Worm (Caenorhabditis elegans) whole organism, L2 larva: ENCODE results near the gene trpp-5.

Experiments
- C34F6.9 ChIP-seq: fragments of 150-350 bp; optimal IDR thresholded peaks from 2 replicates; lab custom pipeline; 2014; ENCODE audit warnings: missing biosample characterization, missing genetic modification characterization
- F13H6.1 ChIP-seq: sonication (generic microtip); optimal IDR thresholded peaks from 2 replicates; lab custom pipeline; 2016; ENCODE audit warnings: missing genetic modification characterization, missing compliant biosample characterization
- Y55F3AM.14 ChIP-seq: fragments of 200-800 bp; sonication (Bioruptor generic); optimal IDR thresholded peaks from 2 replicates; lab custom pipeline; 2018; ENCODE audit warnings: mild to moderate bottlenecking, missing genetic modification characterization, missing compliant biosample characterization
- ZK546.5 ChIP-seq: sonication (generic microtip); optimal IDR thresholded peaks from 2 replicates; lab custom pipeline; 2017; ENCODE audit warnings: missing biosample characterization, missing genetic modification characterization
- alr-1 ChIP-seq: fragments of 150-350 bp; optimal IDR thresholded peaks from 2 replicates; lab custom pipeline; 2014; ENCODE audit warnings: missing biosample characterization, missing genetic modification characterization
- aly-2 ChIP-seq: fragments of 150-350 bp; optimal IDR thresholded peaks from 2 replicates; lab custom pipeline; 2014; ENCODE audit warnings: missing biosample characterization, missing genetic modification characterization
- blmp-1 ChIP-seq: sonication (generic microtip); optimal IDR thresholded peaks from 2 replicates; lab custom pipeline; 2017; ENCODE audit warnings: missing genetic modification characterization, mild to moderate bottlenecking, missing compliant biosample characterization, antibody characterized with exemption, moderate library complexity; ENCODE audit not compliant: insufficient read depth
- ceh-16 ChIP-seq: fragments of 150-350 bp; optimal IDR thresholded peaks from 2 replicates; lab custom pipeline; 2014; ENCODE audit warnings: missing biosample characterization, missing genetic modification characterization
- ceh-82 ChIP-seq: fragments of 150-350 bp; optimal IDR thresholded peaks from 2 replicates; lab custom pipeline; 2014; ENCODE audit warnings: missing biosample characterization, missing genetic modification characterization
- crh-2 ChIP-seq: sonication (generic microtip); optimal IDR thresholded peaks from 2 replicates; lab custom pipeline; 2017; ENCODE audit warnings: missing biosample characterization, missing genetic modification characterization
- elt-1 ChIP-seq: fragments of 150-350 bp; optimal IDR thresholded peaks from 2 replicates; lab custom pipeline; 2014; ENCODE audit warnings: missing biosample characterization, missing genetic modification characterization
- elt-3 ChIP-seq: sonication (generic microtip); optimal IDR thresholded peaks from 2 replicates; lab custom pipeline; 2017; ENCODE audit warnings: missing biosample characterization, missing genetic modification characterization
- gmeb-1 ChIP-seq: fragments of 150-350 bp; optimal IDR thresholded peaks from 2 replicates; lab custom pipeline; 2014; ENCODE audit warnings: missing biosample characterization, missing genetic modification characterization
- lin-11 ChIP-seq: fragments of 150-350 bp; sonication (generic microtip); optimal IDR thresholded peaks from 2 replicates; lab custom pipeline; 2014; ENCODE audit warnings: missing biosample characterization, missing genetic modification characterization, inconsistent platforms, mixed read lengths
- lin-13 ChIP-seq: fragments of 150-350 bp; optimal IDR thresholded peaks from 2 replicates; lab custom pipeline; 2014; ENCODE audit warnings: missing biosample characterization, missing genetic modification reagents, missing genetic modification characterization
- lin-39 ChIP-seq: fragments of 150-350 bp; optimal IDR thresholded peaks from 2 replicates; lab custom pipeline; 2014; ENCODE audit warnings: missing biosample characterization, missing genetic modification reagents, missing genetic modification characterization
- mdl-1 ChIP-seq, 2 experiments: fragments of 150-350 bp in 1 of 2; sonication (generic microtip) in 1 of 2; optimal IDR thresholded peaks; 2 replicates each; lab custom pipeline; 2017; ENCODE audit warnings: missing biosample characterization in 2 of 2, missing genetic modification characterization in 2 of 2
- nhr-10 ChIP-seq: sonication (generic microtip); optimal IDR thresholded peaks from 2 replicates; lab custom pipeline; 2017; ENCODE audit warnings: missing biosample characterization, missing genetic modification characterization
- nhr-129 ChIP-seq: fragments of 150-350 bp; optimal IDR thresholded peaks from 2 replicates; lab custom pipeline; 2014; ENCODE audit warnings: missing biosample characterization, missing genetic modification characterization
- nhr-21 ChIP-seq: fragments of 150-350 bp; optimal IDR thresholded peaks from 2 replicates; lab custom pipeline; 2014; ENCODE audit warnings: missing biosample characterization, missing genetic modification characterization
- nhr-23 ChIP-seq: fragments of 150-350 bp; optimal IDR thresholded peaks from 2 replicates; lab custom pipeline; 2014; ENCODE audit warnings: missing biosample characterization, missing genetic modification reagents, missing genetic modification characterization
- nhr-237 ChIP-seq: fragments of 150-350 bp; optimal IDR thresholded peaks from 2 replicates; lab custom pipeline; 2014; ENCODE audit warnings: missing biosample characterization, missing genetic modification characterization
- nhr-25 ChIP-seq: fragments of 150-350 bp; sonication (generic microtip); optimal IDR thresholded peaks from 3 replicates; lab custom pipeline; 2014; ENCODE audit warnings: missing biosample characterization, missing genetic modification characterization
- nhr-6 ChIP-seq: fragments of 150-350 bp; optimal IDR thresholded peaks from 2 replicates; lab custom pipeline; 2014; ENCODE audit warnings: missing biosample characterization, missing genetic modification characterization
- nhr-77 ChIP-seq: fragments of 150-350 bp; optimal IDR thresholded peaks from 2 replicates; lab custom pipeline; 2014; ENCODE audit warnings: missing biosample characterization, missing genetic modification characterization
- peb-1 ChIP-seq: fragments of 150-350 bp; optimal IDR thresholded peaks from 2 replicates; lab custom pipeline; 2014; ENCODE audit warnings: missing biosample characterization, missing genetic modification characterization
- sem-4 ChIP-seq: fragments of 150-350 bp; optimal IDR thresholded peaks from 2 replicates; lab custom pipeline; 2014; ENCODE audit warnings: missing biosample characterization, missing genetic modification reagents, missing genetic modification characterization
- skn-1 ChIP-seq: sonication (generic microtip); optimal IDR thresholded peaks from 2 replicates; lab custom pipeline; 2017; ENCODE audit warnings: missing biosample characterization, missing genetic modification characterization
- sma-9 ChIP-seq, 2 experiments: fragments of 150-350 bp in 1 of 2; sonication (generic microtip) in 1 of 2; optimal IDR thresholded peaks; 2 replicates each; lab custom pipeline; 2014 to 2016; ENCODE audit warnings: missing genetic modification characterization in 2 of 2, mild to moderate bottlenecking in 1 of 2, missing biosample characterization in 1 of 2, missing compliant biosample characterization in 1 of 2, missing genetic modification reagents in 1 of 2, moderate library complexity in 1 of 2
- snpc-4 ChIP-seq: fragments of 150-350 bp; optimal IDR thresholded peaks from 2 replicates; lab custom pipeline; 2014; ENCODE audit warnings: missing biosample characterization, missing genetic modification characterization
- unc-39 ChIP-seq: fragments of 150-350 bp; optimal IDR thresholded peaks from 2 replicates; lab custom pipeline; 2014; ENCODE audit warnings: missing biosample characterization, missing genetic modification characterization
- zag-1 ChIP-seq: fragments of 150-350 bp; optimal IDR thresholded peaks from 2 replicates; lab custom pipeline; 2014; ENCODE audit warnings: missing biosample characterization, missing genetic modification characterization
- ztf-11 ChIP-seq: sonication (generic microtip); optimal IDR thresholded peaks from 2 replicates; lab custom pipeline; 2017; ENCODE audit warnings: missing biosample characterization, missing genetic modification characterization
- ztf-4 ChIP-seq: fragments of 150-350 bp; optimal IDR thresholded peaks from 2 replicates; lab custom pipeline; 2014; ENCODE audit warnings: missing biosample characterization, missing genetic modification characterization

trpp-5 gene

DNA sequence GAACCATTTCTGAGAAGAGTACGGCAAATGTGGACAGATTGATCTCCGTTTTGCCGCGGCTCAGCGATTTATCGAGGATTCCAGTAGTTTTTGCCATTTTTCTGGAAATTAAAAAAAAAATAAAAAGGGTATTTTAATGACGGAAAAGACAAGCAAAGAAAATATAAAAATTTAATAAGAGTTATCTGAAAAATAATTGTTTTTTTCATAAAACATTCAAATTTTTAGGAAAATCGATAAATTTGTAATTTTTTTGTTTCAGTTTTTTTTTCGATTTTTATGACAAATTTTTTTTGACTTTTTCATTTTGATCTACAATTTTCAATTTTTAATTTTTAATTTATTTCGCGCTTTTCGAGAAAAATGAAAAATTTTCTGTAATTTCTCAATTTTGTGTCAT is at the start of gene trpp-5:
trpp-5 (minus strand) TSS at position 101 of the 400 bp plus-strand sequence.
- TF ChIP-seq alr-1 (no peak), F13H6.1 (tag; lab: Kevin White, UChicago) (no peak), ceh-82 (tag; lab: Kevin White, UChicago) (no peak), nhr-6 (tag; lab: Kevin White, UChicago) (no peak), mdl-1 (tag; optimal IDR thresholded peaks at IDR 0.05; lab: Kevin White, UChicago) (no peak), nhr-23 (tag; lab: Kevin White, UChicago) (no peak), sem-4 (no peak), ceh-16 (tag; lab: Kevin White, UChicago) (no peak), aly-2 (tag; lab: Kevin White, UChicago) (no peak), unc-39 (tag; lab: Kevin White, UChicago) (no peak), gmeb-1 (no peak), elt-3 (tag; lab: Kevin White, UChicago) (no peak), C34F6.9 (tag; lab: Kevin White, UChicago) (no peak)

DNA sequence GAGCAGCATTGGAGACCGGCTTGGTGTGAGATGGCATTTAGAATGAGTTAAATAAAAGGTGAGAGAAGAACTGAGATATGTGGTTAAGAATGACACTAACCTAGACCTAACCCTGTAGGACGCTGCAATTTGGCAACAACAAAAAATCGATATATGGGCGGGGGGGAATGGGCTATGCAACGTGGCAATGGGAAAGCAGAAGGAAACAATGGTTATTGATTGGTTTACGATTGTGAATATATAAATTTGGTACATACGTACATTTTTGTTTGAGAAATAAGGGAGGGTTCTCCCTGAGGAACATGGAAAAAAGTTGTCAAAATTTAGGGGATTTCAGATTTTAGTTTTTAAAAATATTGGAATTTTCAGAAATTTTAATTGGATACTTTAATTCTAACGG is 46.9 kb upstream of the trpp-5 start, which contains the start of gene tag-276:
tag-276 (minus strand) TSS at position 101 of the 400 bp plus-strand sequence.
- TF ChIP-seq skn-1 (tag; lab: Kevin White, UChicago) (no peak), mdl-1 (tag; optimal IDR thresholded peaks at IDR 0.05; lab: Kevin White, UChicago) (no peak), ceh-82 (tag; lab: Kevin White, UChicago) (no peak), F13H6.1 (tag; lab: Kevin White, UChicago) (no peak), elt-1 (no peak), zag-1 (tag; lab: Kevin White, UChicago) (no peak), sem-4 (no peak), nhr-237 (no peak), blmp-1 (tag; lab: Kevin White, UChicago) (no peak), nhr-129 (tag; lab: Kevin White, UChicago) (no peak), sma-9 (GFP tag; optimal IDR thresholded peaks at IDR 0.05; lab: Kevin White, UChicago) (no peak), sma-9 (tag; optimal IDR thresholded peaks at IDR 0.05; lab: Kevin White, UChicago) (no peak), nhr-25 (tag; lab: Kevin White, UChicago) (no peak), aly-2 (tag; lab: Kevin White, UChicago) (no peak), ceh-16 (tag; lab: Kevin White, UChicago) (no peak), ZK546.5 (tag; lab: Kevin White, UChicago) (no peak), nhr-10 (tag; lab: Kevin White, UChicago) (no peak)
- TF ChIP-seq, all 48 proteins: peak for 0

DNA sequence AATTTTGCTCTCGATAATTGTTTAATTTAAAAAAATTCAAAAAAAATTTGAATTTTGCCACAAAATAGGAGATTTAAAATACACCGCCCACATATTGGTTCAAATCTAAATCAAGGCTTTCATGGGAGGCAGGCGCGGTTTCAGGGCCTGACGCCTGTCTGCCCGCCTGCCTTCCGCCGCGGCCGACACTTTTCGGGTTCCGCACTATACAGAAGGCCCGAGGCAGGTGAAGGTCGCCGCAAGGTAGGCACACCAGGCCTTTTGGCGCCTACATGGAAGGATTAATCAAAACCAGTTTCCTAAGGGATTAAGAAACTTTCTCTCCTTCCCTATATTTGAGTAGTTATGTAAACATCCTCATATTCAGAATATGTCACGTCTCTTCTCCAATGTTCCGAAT is 40.4 kb upstream of the trpp-5 start, which contains the start of gene Y57A10A.24:
Y57A10A.24 (plus strand) TSS at position 396 of the 400 bp plus-strand sequence.
- TF ChIP-seq ztf-4 (tag; lab: Kevin White, UChicago) (no peak), mdl-1 (tag; optimal IDR thresholded peaks at IDR 0.05; lab: Kevin White, UChicago) (no peak), lin-39 (tag; lab: Kevin White, UChicago) (no peak)

DNA sequence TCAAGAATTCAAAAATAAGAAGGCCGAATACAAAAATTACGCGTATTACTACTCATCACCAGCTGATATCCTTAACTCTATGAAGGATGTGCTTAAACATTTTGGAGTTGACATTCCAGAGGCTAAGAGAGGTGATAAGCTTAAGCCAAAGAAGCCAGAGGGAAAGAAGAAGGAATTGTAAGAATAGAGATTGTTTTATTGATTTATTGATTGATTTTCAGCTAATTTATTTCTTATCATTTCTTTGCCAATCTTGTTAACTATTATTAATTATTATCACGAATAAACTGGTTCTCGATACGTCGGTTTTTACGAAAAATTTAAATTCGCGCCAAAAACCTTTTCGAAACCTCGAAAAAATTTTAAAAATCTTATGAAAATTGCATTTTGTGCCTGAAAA is 39.6 kb upstream of the trpp-5 start:
- no peak for TF ChIP-seq nhr-6 (tag; lab: Kevin White, UChicago)
- TF ChIP-seq blmp-1 (tag; lab: Kevin White, UChicago) = no peak
- TF ChIP-seq F13H6.1 (tag; lab: Kevin White, UChicago) = no peak
- no peak for TF ChIP-seq nhr-10 (tag; lab: Kevin White, UChicago)
- TF ChIP-seq lin-11 (tag; lab: Kevin White, UChicago) = no peak
- no peak for TF ChIP-seq crh-2 (tag; lab: Kevin White, UChicago)
- no peak for TF ChIP-seq snpc-4 (tag; lab: Kevin White, UChicago)
- no peak for TF ChIP-seq peb-1 (tag; lab: Kevin White, UChicago)
- TF ChIP-seq aly-2 (tag; lab: Kevin White, UChicago) = no peak
- no peak for TF ChIP-seq Y55F3AM.14 (GFP tag; lab: Kevin White, UChicago)
- no peak for TF ChIP-seq ztf-4 (tag; lab: Kevin White, UChicago)
- TF ChIP-seq nhr-77 (tag; lab: Kevin White, UChicago) = no peak
- no peak for TF ChIP-seq C34F6.9 (tag; lab: Kevin White, UChicago)
- TF ChIP-seq alr-1 = no peak
- TF ChIP-seq nhr-21 = no peak
- TF ChIP-seq zag-1 (tag; lab: Kevin White, UChicago) = no peak
- no peak for TF ChIP-seq gmeb-1
- no peak for TF ChIP-seq nhr-25 (tag; lab: Kevin White, UChicago)
- TF ChIP-seq ztf-11 = no peak
- no peak for TF ChIP-seq lin-13 (GFP tag; lab: Kevin White, UChicago)
